Worm (Caenorhabditis elegans) whole organism, L4/young adult: ENCODE data around the gene F58G6.7.

Source experiments
- W03F9.2 ChIP-seq: fragments of 150-350 bp; optimal IDR thresholded peaks from 2 replicates; lab custom pipeline; 2014; ENCODE audit warnings: missing biosample characterization, missing genetic modification characterization
- him-1 ChIP-seq: sonication (generic microtip); optimal IDR thresholded peaks from 2 replicates; lab custom pipeline; 2016; ENCODE audit warnings: missing genotype, missing genetic modification reagents, missing genetic modification characterization, missing compliant biosample characterization

DNA sequence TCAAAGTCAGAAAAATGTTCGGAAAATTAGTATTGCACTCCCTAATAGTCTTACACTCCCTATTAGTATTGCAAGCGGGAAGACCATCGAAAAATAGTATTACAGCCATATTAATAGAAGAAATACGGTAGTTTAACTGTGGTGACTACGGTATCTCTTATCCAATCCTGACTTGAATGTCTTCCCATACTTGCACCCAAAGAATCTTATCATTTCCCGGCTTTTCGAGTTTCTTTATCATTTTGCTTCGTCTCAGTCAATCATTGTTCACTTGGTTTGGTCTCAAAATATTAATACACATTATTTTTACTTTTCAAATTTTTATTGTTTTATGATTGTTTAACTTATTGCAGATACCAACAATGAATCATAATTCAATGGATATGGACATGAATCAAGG is 933 bp upstream of the F58G6.7 start, which contains the start of gene F58G6.3:
- TF ChIP-seq him-1 (tag; lab: Kevin White, UChicago) (no peak), W03F9.2 (no peak)
